Fruit fly (Drosophila melanogaster): ENCODE data around the gene MFS18.

DNA sequence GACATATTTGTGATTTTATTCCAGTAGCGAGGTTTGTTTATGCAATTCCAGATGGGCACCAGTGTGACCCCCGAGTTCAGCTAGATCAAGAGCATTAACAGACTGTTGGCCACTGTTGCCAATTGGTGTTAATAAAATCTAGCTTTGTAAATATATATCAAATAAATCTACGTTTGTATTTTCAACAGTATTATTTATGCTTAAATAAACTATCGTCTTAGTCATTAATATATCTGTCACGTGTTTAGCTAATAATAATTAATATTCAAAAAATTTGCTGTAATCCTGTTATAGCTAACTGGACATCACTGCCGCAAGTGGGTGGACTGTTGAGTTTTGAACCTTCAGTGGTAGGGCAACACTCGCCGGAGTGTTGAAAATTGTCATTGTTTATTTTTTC lies 11.1 kb upstream of the MFS18 start, which contains the start of the genes mRpL27 and CG15435:
- TF ChIP-seq tj (GFP tag; optimal IDR thresholded peaks at IDR 0.05) = peak; percentile 10
- TF ChIP-seq toe (GFP tag; optimal IDR thresholded peaks at IDR 0.05) = peak; percentile 61
- no peak for TF ChIP-seq Crg-1 (GFP tag; optimal IDR thresholded peaks at IDR 0.05)
- TF ChIP-seq CG5204 (GFP tag; optimal IDR thresholded peaks at IDR 0.05) = no peak
- peak; percentile 26 for TF ChIP-seq CG7045 (GFP tag; optimal IDR thresholded peaks at IDR 0.05)
- peak; percentile 49 for TF ChIP-seq bab1 (GFP tag; optimal IDR thresholded peaks at IDR 0.05)
- peak; percentile 20 for TF ChIP-seq cic (GFP tag; optimal IDR thresholded peaks at IDR 0.05)
